Fruit fly (Drosophila melanogaster): ENCODE data around the gene Ptpmeg2.

The Ptpmeg2 gene

DNA sequence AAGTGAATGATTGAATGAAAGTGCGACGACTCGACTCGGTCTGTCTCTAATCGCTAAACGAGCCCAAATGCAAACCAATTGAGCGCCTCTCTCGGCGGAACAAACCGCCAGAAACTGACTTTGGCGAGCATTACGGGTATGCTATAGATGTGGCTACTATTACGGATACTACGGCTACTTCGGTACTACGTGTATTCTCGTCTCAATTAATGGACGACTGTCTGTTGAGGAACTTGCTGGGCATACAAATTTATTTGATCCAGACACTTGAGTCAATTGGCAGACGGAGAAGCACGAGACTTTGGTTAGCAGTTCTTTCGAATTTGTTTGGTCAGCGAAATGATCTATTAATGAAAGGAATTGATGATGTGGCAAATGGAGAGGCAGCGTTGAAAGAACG is 64.5 kb downstream of the Ptpmeg2 start:
- no peak for TF ChIP-seq CG17801 (GFP tag; optimal IDR thresholded peaks at IDR 0.05; ENCODE audit: partially characterized antibody)

DNA sequence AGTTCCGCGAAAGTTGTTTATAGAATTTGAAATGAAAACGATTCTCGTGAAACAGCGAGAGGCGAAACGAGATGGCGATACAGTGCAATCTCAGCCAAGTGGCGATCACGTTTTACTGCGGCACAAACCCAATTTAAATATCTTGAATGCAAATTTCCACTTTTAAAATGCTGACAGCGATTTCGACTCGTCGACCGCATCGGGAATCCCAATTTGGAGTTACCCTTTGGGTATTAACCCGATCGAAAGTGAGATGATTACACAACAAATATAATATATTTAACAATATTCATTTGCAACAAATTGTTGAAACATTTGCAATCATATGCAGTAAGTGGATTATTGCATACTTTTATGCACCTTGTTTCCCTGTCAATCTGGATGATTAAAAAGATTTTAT is 68.4 kb downstream of the Ptpmeg2 start:
- no peak for TF ChIP-seq CG17801 (GFP tag; optimal IDR thresholded peaks at IDR 0.05; ENCODE audit: partially characterized antibody)

DNA sequence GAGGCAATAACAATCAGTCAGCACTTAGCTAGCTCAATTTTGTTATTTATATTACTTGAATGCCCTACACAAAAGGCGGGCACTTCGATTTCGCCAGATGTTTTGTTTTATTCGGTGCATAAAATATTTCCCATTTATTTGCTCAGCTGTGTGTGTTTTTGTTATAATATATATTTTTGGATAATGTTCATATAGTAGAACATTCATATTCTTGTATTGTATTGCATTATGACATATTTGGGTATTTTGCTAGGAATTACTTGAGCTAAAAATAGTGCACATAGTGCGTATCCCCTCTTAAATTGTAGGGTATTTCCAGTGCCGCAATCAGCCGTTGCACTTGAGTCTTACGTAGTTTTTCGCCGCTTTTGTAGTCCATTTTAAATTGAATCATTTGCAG is 69.0 kb downstream of the Ptpmeg2 start:
- peak; percentile 94 for TF ChIP-seq CG17801 (GFP tag; optimal IDR thresholded peaks at IDR 0.05; ENCODE audit: partially characterized antibody)

DNA sequence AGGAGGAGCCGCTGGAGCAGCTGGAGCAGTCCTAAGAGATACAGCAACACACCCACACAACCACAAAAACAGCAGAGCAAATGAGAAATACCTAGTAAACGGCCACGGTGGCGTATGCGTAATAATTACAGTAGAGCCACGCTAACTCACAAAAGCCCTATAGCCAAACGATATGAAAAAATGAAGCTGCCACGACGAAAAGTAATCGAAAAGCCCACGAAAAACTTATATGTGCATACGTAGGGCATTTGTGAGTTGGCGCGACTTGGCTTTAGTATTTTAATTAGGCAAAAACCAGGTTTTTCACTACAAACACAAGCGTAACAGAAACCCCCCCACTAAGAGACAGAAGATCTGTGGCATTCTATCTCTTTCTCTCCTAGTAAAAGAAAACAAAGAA is 71.1 kb downstream of the Ptpmeg2 start:
- TF ChIP-seq CG17801 (GFP tag; optimal IDR thresholded peaks at IDR 0.05; ENCODE audit: partially characterized antibody) = no peak

DNA sequence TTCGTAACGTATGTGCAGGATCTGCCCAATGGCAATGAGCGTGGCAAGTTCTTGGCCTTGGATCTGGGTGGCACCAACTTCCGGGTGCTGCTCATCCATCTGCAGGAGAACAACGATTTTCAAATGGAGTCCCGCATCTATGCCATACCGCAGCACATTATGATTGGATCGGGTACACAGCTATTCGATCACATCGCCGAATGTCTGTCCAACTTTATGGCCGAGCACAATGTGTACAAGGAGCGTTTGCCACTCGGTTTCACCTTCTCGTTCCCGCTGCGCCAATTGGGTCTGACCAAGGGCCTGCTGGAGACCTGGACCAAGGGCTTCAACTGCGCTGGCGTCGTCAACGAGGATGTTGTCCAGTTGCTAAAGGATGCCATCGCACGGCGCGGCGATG is 72.3 kb downstream of the Ptpmeg2 start:
- no peak for TF ChIP-seq CG17801 (GFP tag; optimal IDR thresholded peaks at IDR 0.05; ENCODE audit: partially characterized antibody)

DNA sequence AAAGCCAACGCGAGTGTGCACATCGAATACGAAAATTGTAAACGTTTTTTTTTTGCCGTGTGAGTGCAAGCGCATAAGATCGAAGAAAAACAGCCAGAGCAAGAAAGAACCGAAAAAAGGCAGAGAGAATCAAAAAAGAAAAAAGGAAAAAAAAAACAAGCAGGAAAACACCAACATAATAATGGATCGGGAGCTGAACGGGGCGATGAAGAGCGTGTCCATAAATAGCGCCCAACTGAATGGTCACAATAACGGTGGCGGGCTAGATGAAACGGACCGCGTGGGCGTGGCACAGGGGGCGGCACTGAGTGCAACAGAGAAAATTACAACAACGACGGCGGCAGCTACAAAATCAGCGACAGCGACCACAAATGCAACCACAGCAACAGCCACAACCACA is 72.9 kb downstream of the Ptpmeg2 start:
- no peak for TF ChIP-seq CG17801 (GFP tag; optimal IDR thresholded peaks at IDR 0.05; ENCODE audit: partially characterized antibody)

DNA sequence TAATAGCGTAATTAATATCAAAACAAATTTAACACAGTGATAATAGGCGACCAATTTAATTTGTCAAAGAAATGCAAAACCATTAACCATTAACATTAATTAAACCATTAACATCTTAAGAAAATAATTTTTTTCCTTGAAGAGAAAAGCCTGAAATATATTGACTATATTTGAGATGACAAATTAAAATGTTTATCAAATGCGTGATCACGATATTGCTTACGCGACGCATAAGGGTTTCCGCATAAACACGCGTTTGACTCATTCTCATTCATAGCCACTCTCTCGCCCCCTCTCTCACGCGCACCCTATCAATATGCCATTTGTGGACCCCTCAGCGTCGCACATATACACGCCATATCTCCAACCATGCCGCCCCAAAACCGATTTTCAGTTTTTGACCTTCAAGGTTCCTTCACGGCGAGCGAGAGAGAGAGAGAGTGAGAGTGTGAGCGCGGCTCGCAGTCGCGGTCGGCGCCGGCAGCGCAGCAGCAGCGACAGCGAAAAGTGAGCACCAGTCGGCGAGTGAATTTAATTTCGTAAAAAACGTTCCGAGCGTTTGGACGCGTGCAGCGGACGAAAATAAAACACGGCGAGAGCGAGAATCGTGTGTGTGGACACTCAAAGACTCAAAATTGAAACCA is 73.5 kb downstream of the Ptpmeg2 start, which contains the start of gene Hex-A:
Gene Hex-A (plus strand): TSS at position 317 of the 644 bp plus-strand sequence.
- TF ChIP-seq CG17801 (GFP tag; optimal IDR thresholded peaks at IDR 0.05; ENCODE audit: partially characterized antibody) = peak; percentile 100

DNA sequence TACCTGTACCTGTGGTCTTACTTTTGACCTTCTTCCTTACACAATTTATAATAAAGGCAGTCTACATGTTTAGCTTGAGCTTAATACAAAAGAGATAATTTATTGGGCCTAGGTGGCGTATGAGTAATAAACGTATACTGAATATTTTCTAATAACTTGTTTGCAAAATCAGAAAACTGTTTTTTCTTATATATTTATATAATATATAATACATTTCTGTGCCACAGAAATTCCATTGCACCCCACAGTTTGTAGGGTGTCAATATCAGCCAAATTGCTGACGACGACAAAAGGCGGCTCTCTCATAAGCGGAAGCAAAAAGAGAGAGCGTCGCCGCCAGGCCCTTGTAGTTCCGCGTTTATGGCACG is 74.0 kb downstream of the Ptpmeg2 start:
- TF ChIP-seq CG17801 (GFP tag; optimal IDR thresholded peaks at IDR 0.05; ENCODE audit: partially characterized antibody) = no peak

DNA sequence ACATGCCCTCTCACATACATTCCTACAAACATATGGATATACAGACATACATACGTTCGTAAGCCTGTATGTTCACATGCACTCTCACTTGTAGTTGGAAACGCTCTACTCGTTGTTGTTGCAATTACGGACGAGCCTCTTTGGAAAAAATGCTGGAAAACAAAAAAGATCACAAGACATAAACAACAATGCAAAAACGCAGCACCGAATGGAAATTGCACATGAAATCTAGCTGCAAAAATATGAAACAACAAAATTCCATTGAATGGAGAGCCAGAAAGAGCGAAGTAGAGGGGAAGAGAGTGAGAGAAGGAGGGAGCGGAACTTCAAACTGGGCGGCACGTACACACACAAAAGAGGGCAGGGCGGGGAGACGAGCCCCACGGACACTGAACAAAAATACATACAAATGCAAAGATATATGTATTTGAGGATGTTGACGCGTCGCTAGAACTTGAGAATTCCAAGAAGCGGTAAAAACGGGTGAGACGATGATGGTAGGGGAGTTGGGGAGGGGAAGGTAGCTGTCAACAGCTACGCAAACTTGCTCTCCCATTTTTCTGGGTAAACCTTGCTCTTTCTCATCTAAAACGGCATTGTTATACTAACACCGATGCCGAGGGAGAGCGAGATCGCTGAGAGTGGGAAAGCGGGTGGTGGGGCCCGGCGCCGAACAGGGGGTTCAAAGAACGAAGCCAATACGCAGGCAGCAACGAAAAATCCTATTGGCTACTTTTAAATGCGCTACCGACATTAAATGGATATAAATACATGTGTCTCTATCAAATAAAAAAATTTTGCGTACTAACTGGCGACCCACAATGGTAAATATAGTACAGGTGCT is 74.6 kb downstream of the Ptpmeg2 start:
- no peak for TF ChIP-seq CG17801 (GFP tag; optimal IDR thresholded peaks at IDR 0.05; ENCODE audit: partially characterized antibody)

DNA sequence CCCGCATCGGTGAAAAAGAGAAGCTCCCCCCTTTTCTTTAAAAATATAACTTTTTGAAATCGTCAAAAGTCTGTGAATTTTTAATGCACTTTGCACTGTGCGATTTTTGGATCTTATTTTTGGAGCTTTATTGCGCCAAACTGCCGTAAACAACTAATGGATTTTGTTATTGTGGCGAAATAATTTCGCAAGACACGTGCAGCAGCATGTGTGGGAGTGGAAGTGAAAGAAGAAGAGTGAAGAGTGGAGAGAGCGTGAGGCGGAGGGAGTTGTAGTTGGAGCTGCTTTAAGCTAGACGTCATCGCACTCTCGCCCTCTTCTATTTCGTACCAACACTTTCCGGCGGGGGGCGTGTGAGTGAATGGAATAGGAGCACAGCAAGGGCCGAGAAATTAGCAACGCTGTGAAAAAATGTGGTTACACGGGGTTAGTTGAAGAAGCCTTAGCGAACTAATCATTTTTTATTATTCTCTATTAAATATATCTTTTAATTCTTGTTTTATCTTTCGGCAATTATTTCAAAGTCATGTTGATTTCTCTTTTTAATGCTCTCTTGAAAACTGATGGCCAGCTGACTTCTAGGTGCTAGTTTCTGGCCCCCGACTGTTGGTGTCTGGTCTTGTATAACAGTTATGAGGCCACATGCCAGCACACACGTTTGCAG is 75.4 kb downstream of the Ptpmeg2 start:
- TF ChIP-seq CG17801 (GFP tag; optimal IDR thresholded peaks at IDR 0.05; ENCODE audit: partially characterized antibody) = peak; percentile 96

DNA sequence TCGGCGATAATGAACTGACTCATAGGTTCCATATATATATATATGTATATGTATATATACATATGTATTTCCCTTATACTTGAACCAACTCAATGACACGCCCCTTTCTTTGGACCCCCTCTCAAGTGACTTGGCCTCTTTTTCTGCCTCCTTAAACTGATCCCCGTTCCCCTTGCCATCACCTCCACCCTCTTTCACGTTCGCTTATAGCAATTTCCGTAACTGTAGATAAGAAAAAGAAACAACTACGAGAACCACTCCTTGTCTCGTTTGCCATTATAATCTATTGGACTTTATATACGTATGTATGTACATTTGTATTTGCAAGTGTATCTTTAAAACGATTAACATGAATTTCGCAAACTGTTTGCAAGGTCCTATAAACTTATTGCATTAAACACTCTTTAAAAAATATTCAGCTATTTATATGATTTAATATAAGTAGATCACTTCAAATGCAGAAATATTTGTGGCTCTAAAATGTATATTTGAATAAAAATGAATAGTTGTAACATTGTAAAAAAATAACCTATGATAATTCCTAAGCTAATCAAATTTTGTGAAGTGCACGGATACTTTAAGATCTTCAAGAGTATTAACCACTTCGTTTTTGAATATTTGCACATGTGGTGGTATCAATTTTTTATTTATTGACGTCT is 76.2 kb downstream of the Ptpmeg2 start:
- peak; percentile 33 for TF ChIP-seq CG17801 (GFP tag; optimal IDR thresholded peaks at IDR 0.05; ENCODE audit: partially characterized antibody)

DNA sequence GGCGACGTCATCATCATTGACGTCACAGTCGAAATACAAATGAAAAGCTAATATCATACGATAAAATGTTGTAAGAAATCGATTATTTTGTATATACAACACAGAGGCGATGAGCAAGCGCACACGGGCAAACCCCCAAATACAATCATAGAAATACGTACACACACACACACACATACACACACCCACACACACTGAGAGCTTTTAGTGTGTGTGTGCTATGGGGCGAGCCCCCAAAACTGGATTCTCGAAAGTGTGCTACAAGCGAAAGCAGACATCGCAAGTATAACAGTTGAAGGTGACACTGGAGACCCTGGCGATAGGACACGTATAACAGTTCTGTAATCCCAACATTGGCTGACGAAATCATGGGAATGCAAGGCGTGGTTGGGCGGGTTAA is 77.1 kb downstream of the Ptpmeg2 start:
- TF ChIP-seq CG17801 (GFP tag; optimal IDR thresholded peaks at IDR 0.05; ENCODE audit: partially characterized antibody) = no peak

DNA sequence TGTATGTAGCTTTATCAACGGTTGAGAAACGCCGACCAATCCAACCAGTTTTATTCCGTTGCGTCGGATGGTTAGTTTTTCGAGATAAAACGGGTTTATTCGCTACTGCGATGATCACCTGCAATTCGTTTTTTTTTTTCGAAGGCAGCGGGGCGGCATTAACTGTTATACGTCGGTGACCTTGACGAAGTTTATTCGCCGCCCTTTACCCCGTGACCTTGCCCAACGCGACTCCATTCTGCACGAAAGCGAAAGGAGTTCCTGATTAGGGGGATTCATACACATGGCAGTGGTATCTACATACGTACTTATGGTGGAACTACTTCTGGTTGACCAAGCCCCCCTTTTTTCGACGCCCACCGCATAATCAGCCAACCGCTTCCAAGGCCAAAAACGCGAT is 78.4 kb downstream of the Ptpmeg2 start:
- no peak for TF ChIP-seq CG17801 (GFP tag; optimal IDR thresholded peaks at IDR 0.05; ENCODE audit: partially characterized antibody)

DNA sequence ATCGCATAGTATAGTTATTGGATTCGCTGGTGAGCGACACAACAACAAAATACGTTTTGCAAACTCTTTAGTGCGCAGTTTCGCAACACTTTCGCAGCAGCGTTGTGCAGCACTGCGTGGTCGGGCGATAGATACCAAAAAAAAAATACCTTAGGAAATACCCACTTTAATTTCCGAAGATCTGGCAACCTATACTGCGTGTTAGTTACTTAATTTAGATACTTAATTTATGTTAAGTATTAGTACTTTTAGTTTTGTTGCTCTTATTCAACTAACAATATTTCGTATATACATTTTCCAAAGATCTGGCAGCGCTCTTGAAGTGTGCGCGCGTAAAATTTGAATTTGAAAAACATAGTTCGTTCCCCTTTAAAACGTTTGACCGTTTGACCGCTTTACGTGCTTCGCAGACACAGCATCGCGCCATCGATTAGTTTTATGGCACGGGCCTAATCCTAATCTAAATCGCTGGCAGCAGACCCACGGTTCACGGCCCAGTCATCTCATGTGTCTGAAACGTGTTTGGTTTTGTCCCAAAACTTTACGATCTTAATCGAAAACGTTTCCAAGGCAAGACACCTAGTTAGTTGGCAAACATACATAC is 78.9 kb downstream of the Ptpmeg2 start, which contains the start of gene LPCAT:
Gene LPCAT (minus strand): TSS at position 70 of the 604 bp plus-strand sequence.
- TF ChIP-seq CG17801 (GFP tag; optimal IDR thresholded peaks at IDR 0.05; ENCODE audit: partially characterized antibody) = peak; percentile 53

Data from ovary, adult (tissue).